Fruit fly (Drosophila melanogaster): ENCODE data around the gene skd.

dm6 chr3L:20966662-20967061 is 60.6 kb downstream of the skd start, which contains the start of gene CG12983:
- no peak for TF ChIP-seq pan (optimal IDR thresholded peaks at IDR 0.05)
- TF ChIP-seq rgr (GFP tag; optimal IDR thresholded peaks at IDR 0.05): no peak
